Worm (Caenorhabditis elegans): ENCODE data around the gene M28.8.

The M28.8 gene

DNA sequence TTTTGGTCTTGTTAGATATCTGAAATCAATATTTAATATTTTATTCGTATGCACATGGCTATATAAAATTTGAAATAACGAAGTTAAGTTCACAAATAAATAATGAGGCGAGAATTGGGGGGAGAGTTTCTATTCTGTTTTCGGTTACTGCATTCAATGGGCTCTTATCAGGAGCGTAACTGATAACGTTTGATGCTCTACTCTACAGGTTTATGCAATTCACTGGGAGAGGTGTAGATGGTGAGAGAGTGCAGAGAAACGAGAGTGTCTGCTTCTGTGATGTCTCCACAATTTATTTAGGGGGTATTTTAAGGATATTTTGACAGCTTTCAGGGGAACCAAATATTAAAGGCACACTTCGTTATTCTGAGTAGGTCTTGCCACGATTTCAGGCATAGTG, 33.3 kb upstream of the M28.8 start, which contains the start of gene C14A4.6:
Gene C14A4.6 (minus strand): TSS at position 19 of the 400 bp plus-strand sequence.
- peak; percentile 81 for TF ChIP-seq nhr-28 (tag; optimal IDR thresholded peaks at IDR 0.05)
- no peak for TF ChIP-seq daf-16 (GFP tag; optimal IDR thresholded peaks at IDR 0.05)
- TF ChIP-seq daf-16 (tag; optimal IDR thresholded peaks at IDR 0.05) = peak; percentile 76
- TF ChIP-seq dve-1 (tag; optimal IDR thresholded peaks at IDR 0.05; ENCODE audit: insufficient read depth) = peak; percentile 79
- TF ChIP-seq dmd-6 (GFP tag; IDR thresholded peaks at IDR 0.05) = peak; percentile 47; the same call in 1 of the 2 replicates
- peak; percentile 43 for TF ChIP-seq hlh-11 (tag; optimal IDR thresholded peaks at IDR 0.05)
- no peak for TF ChIP-seq nhr-10 (tag; optimal IDR thresholded peaks at IDR 0.05)
- no peak for TF ChIP-seq nhr-77 (tag; optimal IDR thresholded peaks at IDR 0.05)
- peak; percentile 88 for TF ChIP-seq pqm-1 (tag; optimal IDR thresholded peaks at IDR 0.05)
- no peak for TF ChIP-seq madf-9 (GFP tag; conservative IDR thresholded peaks at IDR 0.05)
- TF ChIP-seq mes-2 (tag; optimal IDR thresholded peaks at IDR 0.05; ENCODE audit: poor library complexity, severe bottlenecking) = peak; percentile 35

DNA sequence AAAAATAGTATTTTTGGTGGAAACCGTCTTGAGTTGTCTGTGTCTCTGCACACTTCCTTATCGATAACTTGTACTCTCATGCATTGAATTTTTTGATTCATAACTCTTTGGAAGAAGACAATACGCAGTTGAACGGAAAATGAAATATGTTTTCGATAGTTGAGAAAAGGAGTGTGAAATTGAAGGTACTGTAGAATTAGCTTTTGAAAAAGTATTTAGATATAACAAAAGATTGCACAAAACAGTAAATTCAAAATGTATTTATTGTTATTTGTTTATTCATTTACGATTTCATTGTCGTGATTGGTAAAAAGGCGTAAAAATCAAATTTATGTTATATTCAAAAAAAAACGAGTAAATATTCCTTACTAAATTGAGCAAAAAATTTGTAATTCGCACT, 31.6 kb upstream of the M28.8 start, which contains the start of gene C14A4.7:
Gene C14A4.7 (minus strand): TSS at position 101 of the 400 bp plus-strand sequence.
- TF ChIP-seq nhr-48 (tag; optimal IDR thresholded peaks at IDR 0.05) (no peak), nhr-11 (tag; optimal IDR thresholded peaks at IDR 0.05) (no peak), snpc-4 (tag; optimal IDR thresholded peaks at IDR 0.05) (no peak), Y5F2A.4 (GFP tag; optimal IDR thresholded peaks at IDR 0.05) (no peak), spr-3 (GFP tag; optimal IDR thresholded peaks at IDR 0.05) (no peak), dve-1 (tag; optimal IDR thresholded peaks at IDR 0.05; ENCODE audit: insufficient read depth) (peak; percentile 9), zag-1 (tag; optimal IDR thresholded peaks at IDR 0.05) (no peak), pqm-1 (tag; optimal IDR thresholded peaks at IDR 0.05) (peak; percentile 21), ZK337.2 (GFP tag; IDR thresholded peaks at IDR 0.05) (no peak), unc-130 (GFP tag; optimal IDR thresholded peaks at IDR 0.05) (no peak), Y48G9A.11 (GFP tag; IDR thresholded peaks at IDR 0.05) (no peak), sdz-12 (GFP tag; optimal IDR thresholded peaks at IDR 0.05) (no peak), dpl-1 (GFP tag; optimal IDR thresholded peaks at IDR 0.05) (no peak), ama-1 (optimal IDR thresholded peaks at IDR 0.05) (no peak), daf-16 (GFP tag; optimal IDR thresholded peaks at IDR 0.05) (no peak), daf-16 (tag; optimal IDR thresholded peaks at IDR 0.05) (no peak)

DNA sequence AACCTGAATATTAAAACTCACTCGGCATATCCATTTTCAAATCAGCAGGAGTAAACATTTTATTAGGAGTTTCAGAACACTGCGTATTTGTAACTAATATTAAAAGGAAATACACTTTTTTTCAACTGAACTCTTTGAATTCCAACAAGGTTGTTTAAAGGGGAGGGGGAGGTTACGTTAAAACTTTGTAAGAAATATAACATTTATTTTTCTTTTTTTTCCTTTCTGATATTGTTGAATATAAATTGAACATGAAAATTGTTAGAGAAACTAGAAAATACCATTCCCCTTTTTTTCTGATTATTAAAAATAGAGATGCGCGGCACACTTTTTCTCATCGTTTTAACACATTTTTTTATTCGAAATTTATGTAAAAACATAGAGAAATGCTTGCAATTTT, 30.0 kb upstream of the M28.8 start, which contains the start of gene C14A4.8:
Gene C14A4.8 (minus strand): TSS at position 101 of the 400 bp plus-strand sequence.
- peak in 1 of 2 experiments; percentile 83 for TF ChIP-seq unc-62 (GFP tag; optimal IDR thresholded peaks at IDR 0.05 in 1 of 2)
- no peak for TF ChIP-seq unc-62 (tag; optimal IDR thresholded peaks at IDR 0.05)
- TF ChIP-seq nhr-6 (tag; optimal IDR thresholded peaks at IDR 0.05) = no peak

DNA sequence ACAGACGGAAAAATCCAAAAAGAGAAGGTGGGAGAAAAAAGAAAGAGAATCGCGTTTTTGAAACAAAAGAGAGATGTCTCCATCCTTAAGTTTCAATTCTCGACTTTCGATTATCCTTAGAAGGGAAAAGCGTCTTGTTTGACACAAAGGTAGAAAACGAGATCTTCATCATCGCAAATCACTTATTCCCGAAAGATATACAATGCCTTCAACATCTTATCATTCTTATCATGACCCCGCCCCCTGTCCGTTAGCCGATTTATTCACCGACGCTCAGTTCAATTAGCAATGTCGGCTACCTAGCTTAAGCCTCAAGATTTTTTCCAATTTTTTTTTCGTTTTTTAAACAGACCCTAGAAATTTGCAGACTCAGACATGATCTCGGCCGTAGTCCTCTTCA, 29.1 kb upstream of the M28.8 start, which contains the start of gene C14A4.9:
Gene C14A4.9 (plus strand): TSS at position 368 of the 400 bp plus-strand sequence.
- TF ChIP-seq T20F7.1 (GFP tag; optimal IDR thresholded peaks at IDR 0.05) = no peak
- no peak for TF ChIP-seq snpc-1.2 (GFP tag; IDR thresholded peaks at IDR 0.05)
- no peak for TF ChIP-seq nhr-11 (tag; optimal IDR thresholded peaks at IDR 0.05)
- no peak for TF ChIP-seq set-16 (GFP tag; IDR thresholded peaks at IDR 0.05)
- no peak for TF ChIP-seq F26F4.8 (GFP tag; conservative IDR thresholded peaks at IDR 0.05)
- no peak for TF ChIP-seq unc-39 (tag; optimal IDR thresholded peaks at IDR 0.05)

DNA sequence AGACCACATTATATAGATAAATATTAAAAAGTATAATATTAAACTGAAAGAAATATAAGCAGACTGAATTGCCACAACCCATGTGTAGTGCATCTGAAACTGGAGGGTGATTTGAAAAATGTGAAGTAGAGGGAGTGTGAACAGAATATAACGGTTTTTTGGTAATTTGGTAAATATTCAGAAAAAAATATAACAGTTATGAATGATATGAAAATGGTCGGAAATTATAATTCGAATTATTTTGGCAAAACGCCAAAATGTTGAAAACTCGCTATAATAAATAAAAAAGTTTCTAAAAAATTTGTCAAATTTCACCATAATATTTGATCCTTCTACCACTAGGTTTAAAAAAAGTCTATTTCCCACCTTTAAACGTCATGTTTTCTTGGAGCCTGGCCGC, 25.9 kb upstream of the M28.8 start, which contains the start of gene srv-2:
Gene srv-2 (minus strand): TSS at position 101 of the 400 bp plus-strand sequence.
- TF ChIP-seq tra-1 (GFP tag; IDR thresholded peaks at IDR 0.05) (no peak), nhr-42 (GFP tag; IDR thresholded peaks at IDR 0.05) (no peak), ceh-82 (tag; optimal IDR thresholded peaks at IDR 0.05) (no peak), lin-39 (tag; optimal IDR thresholded peaks at IDR 0.05) (no peak), nhr-10 (tag; optimal IDR thresholded peaks at IDR 0.05) (no peak), lin-13 (GFP tag; optimal IDR thresholded peaks at IDR 0.05) (no peak), hif-1 (tag; optimal IDR thresholded peaks at IDR 0.05) (no peak), nhr-28 (tag; optimal IDR thresholded peaks at IDR 0.05) (no peak), F26F4.8 (GFP tag; conservative IDR thresholded peaks at IDR 0.05) (no peak), lin-15B (tag; optimal IDR thresholded peaks at IDR 0.05) (no peak), ztf-11 (tag; optimal IDR thresholded peaks at IDR 0.05) (no peak), saeg-2 (GFP tag; IDR thresholded peaks at IDR 0.05) (no peak), mep-1 (tag; optimal IDR thresholded peaks at IDR 0.05) (no peak), spr-1 (tag; optimal IDR thresholded peaks at IDR 0.05) (no peak), Y5F2A.4 (GFP tag; optimal IDR thresholded peaks at IDR 0.05) (no peak), hmg-1.1 (GFP tag; IDR thresholded peaks at IDR 0.05) (no peak), spr-3 (GFP tag; optimal IDR thresholded peaks at IDR 0.05) (no peak)
